Fruit fly (Drosophila melanogaster) Kc167 (cell line): ENCODE data around the gene CG5290.

Experiments
- Myc ChIP-seq: fragments of >200 bp; optimal IDR thresholded peaks from 2 replicates; lab custom pipeline; 2017; ENCODE audit warnings: missing external identifiers
- Sin3A ChIP-seq: fragments of >200 bp; optimal IDR thresholded peaks from 2 replicates; lab custom pipeline; 2018; ENCODE audit warnings: missing external identifiers
- h ChIP-seq: fragments of >200 bp; optimal IDR thresholded peaks from 3 replicates; lab custom pipeline; 2018; ENCODE audit warnings: missing external identifiers
- insv ChIP-seq: fragments of >200 bp; optimal IDR thresholded peaks from 3 replicates; lab custom pipeline; 2018; ENCODE audit warnings: missing external identifiers
- psq ChIP-seq: fragments of >200 bp; optimal IDR thresholded peaks from 2 replicates; lab custom pipeline; 2017; ENCODE audit warnings: missing external identifiers
- ttk ChIP-seq: sonication (Bioruptor generic); optimal IDR thresholded peaks from 2 replicates; lab custom pipeline; 2017; ENCODE audit warnings: missing external identifiers

CG5290 gene

DNA sequence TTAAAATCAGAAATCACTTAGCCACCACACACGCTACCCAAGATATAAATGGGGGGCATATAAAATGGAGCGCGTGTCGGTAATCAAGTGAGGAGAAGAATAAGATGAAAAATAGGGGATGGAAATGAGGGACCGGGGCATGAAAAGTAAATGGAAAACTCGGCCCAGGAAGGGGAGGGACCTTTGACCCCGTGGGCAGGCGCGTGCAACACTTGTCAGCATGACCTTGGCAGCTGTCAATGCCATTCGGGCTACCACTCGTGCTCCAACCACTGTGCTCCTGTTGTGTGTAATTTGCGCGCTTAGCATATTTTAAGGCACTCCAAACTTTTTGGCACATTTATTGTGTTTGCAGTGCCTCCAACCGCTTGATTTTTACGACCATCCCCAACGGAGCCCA, 34.0 kb upstream of the CG5290 start:
- no peak for TF ChIP-seq insv (lab: Kevin White, UChicago)
- TF ChIP-seq ttk (lab: Kevin White, UChicago) = no peak
- no peak for TF ChIP-seq Myc (lab: Kevin White, UChicago)
- no peak for TF ChIP-seq psq (lab: Kevin White, UChicago)
- no peak for TF ChIP-seq Sin3A (lab: Kevin White, UChicago)
- no peak for TF ChIP-seq h (lab: Kevin White, UChicago)

DNA sequence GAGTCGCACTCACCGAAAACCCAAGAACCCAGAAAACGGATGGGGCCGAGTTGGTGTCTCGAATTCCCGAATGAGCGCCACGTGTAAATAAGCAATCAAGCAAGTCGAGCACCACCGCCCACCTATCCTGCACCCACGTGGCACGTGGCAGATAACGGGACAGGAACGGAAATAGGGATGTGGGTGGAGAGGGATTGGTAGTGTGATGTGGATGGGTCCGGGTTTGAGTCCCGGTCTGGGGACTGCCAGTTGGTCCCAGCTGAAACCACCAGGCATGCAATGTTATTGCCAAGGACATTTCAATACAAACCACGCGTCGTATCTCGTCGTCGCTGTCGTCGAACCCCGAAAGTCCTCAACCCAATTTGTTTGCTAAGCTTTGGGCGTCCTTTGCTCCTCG, 33.1 kb upstream of the CG5290 start:
- TF ChIP-seq Myc (lab: Kevin White, UChicago) (no peak), Sin3A (lab: Kevin White, UChicago) (no peak)

DNA sequence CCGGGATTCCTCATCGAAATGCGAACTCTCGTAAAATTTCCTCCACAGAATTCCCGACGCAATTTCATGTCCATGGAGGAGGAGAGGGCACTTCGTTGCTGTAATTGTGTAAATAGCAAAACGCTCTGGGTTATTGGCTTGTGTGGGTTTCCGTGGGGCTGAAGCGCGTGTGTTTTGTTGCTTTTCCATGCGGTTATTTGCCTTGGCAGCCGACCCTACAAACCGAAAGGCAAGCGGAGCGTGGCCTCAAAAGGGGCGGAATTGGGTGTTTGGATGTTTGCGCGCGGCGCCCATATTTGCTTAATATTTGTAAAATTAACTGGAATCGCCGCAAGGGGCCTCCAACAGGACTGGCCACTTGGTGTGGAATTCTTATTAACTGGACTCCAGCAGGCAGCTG, 32.2 kb upstream of the CG5290 start:
- TF ChIP-seq ttk (lab: Kevin White, UChicago) = no peak
- TF ChIP-seq h (lab: Kevin White, UChicago) = no peak
- TF ChIP-seq Sin3A (lab: Kevin White, UChicago) = no peak
- TF ChIP-seq psq (lab: Kevin White, UChicago) = no peak
- TF ChIP-seq Myc (lab: Kevin White, UChicago) = no peak
- TF ChIP-seq insv (lab: Kevin White, UChicago) = no peak

- TF ChIP-seq Myc (lab: Kevin White, UChicago) = no peak
- no peak for TF ChIP-seq insv (lab: Kevin White, UChicago)
- no peak for TF ChIP-seq ttk (lab: Kevin White, UChicago)
- no peak for TF ChIP-seq psq (lab: Kevin White, UChicago)
- TF ChIP-seq h (lab: Kevin White, UChicago) = no peak
- no peak for TF ChIP-seq Sin3A (lab: Kevin White, UChicago)
Observed at dm6 chr3L:17942449-17942848, 30.1 kb upstream of the CG5290 start.

DNA sequence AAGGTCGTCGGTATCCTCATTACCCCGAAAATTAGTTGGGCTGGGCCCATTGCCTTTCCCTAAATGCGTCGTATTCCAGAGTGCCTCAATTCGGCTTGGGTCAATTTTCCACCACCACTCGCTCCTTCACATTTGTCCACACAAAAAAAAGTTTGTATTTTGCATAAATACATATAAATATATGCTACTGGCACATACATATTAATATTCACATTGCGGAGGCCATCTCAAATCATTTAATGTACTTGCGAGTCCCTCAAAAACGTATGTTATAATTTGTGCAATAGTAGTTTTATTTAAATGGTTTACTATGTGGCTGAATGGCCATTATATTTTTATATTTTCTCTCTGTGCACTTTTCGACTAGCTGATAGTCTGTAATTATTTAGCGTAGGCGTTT, 29.2 kb upstream of the CG5290 start:
- no peak for TF ChIP-seq Sin3A (lab: Kevin White, UChicago)
- TF ChIP-seq h (lab: Kevin White, UChicago) = no peak
- no peak for TF ChIP-seq insv (lab: Kevin White, UChicago)
- TF ChIP-seq ttk (lab: Kevin White, UChicago) = no peak
- no peak for TF ChIP-seq psq (lab: Kevin White, UChicago)
- TF ChIP-seq Myc (lab: Kevin White, UChicago) = no peak

DNA sequence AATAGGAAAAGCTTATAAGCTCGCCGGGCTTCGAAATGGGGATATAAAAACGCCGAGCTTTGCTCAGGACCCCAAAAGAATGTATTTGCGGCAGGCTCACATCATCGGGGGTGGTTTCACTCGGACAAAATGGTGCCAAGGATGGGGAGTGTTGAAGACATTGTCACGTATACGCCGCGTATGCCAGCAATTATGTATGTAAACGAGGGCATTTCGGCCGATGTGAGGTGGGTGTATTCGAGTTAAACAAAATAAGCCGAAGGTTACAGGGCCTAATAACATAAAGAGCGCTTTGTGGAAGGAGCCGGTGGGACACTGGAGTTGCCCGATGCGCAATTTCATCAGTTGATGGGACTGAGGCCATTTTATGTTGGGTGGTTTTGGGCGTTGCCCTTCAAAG, 28.6 kb upstream of the CG5290 start:
- TF ChIP-seq ttk (lab: Kevin White, UChicago) (no peak), insv (lab: Kevin White, UChicago) (no peak)

DNA sequence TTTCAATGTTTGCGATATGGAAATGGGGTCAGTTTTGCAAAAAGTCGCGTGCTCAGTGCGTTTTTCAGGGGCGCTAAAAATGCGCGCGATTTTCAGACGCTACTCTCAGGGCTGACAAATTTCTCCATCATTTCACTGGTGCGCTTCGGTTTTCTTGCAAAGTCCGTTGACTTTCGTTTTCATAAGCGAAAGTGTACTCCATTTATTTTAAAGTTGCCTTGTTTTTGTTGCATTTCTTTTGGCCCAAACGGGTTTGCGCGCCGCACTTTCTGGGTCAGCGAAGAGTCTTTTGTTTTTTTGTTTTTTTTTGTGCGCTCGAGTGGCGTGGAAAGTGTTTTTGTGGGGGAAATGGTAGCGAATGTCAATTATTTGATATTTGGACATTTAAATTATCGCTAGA, 27.3 kb upstream of the CG5290 start:
- TF ChIP-seq psq (lab: Kevin White, UChicago) = no peak
- TF ChIP-seq Myc (lab: Kevin White, UChicago) = no peak
- TF ChIP-seq h (lab: Kevin White, UChicago) = no peak
- no peak for TF ChIP-seq ttk (lab: Kevin White, UChicago)
- no peak for TF ChIP-seq Sin3A (lab: Kevin White, UChicago)

DNA sequence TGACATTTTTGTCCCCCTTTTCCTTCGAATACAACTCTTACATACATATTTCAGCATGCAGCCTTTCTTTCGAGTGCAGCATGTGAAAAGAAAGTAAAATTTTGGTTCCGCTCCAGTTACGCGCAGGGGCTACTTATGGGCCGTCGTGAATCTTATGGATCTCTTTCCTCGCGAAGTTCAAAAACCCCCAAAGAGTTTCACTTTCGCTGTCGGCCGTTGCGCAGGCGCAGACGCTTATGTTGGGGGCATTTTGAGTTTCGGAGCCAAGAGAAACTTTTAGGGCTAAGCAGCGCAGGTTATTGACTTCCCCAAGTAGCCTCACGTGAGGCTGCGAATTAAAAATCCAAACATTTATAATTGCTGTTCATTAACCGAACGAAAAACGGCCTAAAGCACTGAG, 26.3 kb upstream of the CG5290 start:
- TF ChIP-seq psq (lab: Kevin White, UChicago) = no peak
- no peak for TF ChIP-seq h (lab: Kevin White, UChicago)
- no peak for TF ChIP-seq Myc (lab: Kevin White, UChicago)
- no peak for TF ChIP-seq ttk (lab: Kevin White, UChicago)
- TF ChIP-seq insv (lab: Kevin White, UChicago) = no peak
- TF ChIP-seq Sin3A (lab: Kevin White, UChicago) = no peak

dm6 chr3L:17937315-17937714, 24.9 kb upstream of the CG5290 start:
- TF ChIP-seq insv (lab: Kevin White, UChicago) = no peak
- TF ChIP-seq psq (lab: Kevin White, UChicago) = no peak
- TF ChIP-seq Sin3A (lab: Kevin White, UChicago) = no peak
- no peak for TF ChIP-seq ttk (lab: Kevin White, UChicago)
- TF ChIP-seq h (lab: Kevin White, UChicago) = no peak
- TF ChIP-seq Myc (lab: Kevin White, UChicago) = no peak

- no peak for TF ChIP-seq psq (lab: Kevin White, UChicago)
- TF ChIP-seq ttk (lab: Kevin White, UChicago) = no peak
- TF ChIP-seq Myc (lab: Kevin White, UChicago) = no peak
- TF ChIP-seq insv (lab: Kevin White, UChicago) = no peak
- TF ChIP-seq Sin3A (lab: Kevin White, UChicago) = no peak
- TF ChIP-seq h (lab: Kevin White, UChicago) = no peak
Observed at dm6 chr3L:17935032-17935431, 22.7 kb upstream of the CG5290 start.

DNA sequence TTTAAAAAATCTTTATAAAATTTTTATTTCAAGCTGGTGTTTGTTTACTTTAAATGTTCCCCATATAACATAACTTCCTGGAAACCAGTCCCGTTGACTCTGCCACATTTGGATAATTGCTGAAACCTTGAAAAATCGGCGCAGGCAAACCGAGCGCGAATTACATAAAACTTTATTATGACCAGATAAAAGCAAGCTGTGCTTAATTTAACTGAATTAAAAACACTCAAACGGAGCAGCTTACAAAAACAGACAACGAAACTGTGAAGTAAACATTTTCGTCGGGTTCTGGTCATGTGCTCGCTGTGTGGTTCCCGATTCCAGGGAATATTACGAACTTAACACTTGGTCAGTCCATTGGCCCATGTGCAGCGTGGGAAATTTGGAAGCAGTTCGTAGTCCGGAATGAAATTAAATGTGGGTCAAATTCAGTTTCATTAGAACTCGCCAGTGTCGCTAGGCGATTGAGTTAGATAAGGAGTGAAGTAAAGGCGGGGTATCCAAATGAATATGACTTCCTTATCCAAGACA, 21.5 kb upstream of the CG5290 start:
- TF ChIP-seq insv (lab: Kevin White, UChicago) = no peak
- no peak for TF ChIP-seq ttk (lab: Kevin White, UChicago)
- TF ChIP-seq psq (lab: Kevin White, UChicago) = no peak

dm6 chr3L:17933065-17933464, 20.7 kb upstream of the CG5290 start:
- TF ChIP-seq h (lab: Kevin White, UChicago) (no peak), ttk (lab: Kevin White, UChicago) (no peak), insv (lab: Kevin White, UChicago) (no peak), Sin3A (lab: Kevin White, UChicago) (no peak), Myc (lab: Kevin White, UChicago) (no peak), psq (lab: Kevin White, UChicago) (no peak)
